ENCODE assay signal across 5 worm cellular contexts in the genomic region with DNA sequence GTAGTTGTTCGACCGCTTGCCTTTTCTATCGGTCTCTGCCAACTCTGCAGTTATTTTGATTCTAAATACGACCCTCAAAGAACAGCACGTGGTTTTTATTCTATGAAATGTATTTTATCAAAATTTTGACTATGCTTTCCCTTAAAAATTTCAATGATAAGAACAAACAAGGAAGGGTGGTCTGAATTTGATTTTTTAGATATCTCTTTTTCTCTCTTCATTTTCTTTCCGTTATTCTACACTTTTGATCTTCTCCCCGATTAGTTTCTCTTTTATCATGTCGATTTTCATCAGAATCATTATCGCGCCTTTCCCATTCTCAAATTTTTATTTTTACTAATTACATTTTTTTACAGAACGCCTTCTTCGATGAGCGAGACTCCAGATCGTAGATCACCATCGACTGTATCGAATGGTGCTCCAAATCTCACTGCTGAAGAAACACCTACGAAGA.
TF ChIP-seq lines count a peak whose summit lies in the region.

No protein-coding gene starts in this region.

TF ChIP-seq in whole organism, L1 larva, 84 proteins besides CTCF, POLR2A, EP300 and RAD21 (continues in another document):
- TF ChIP-seq nhr-77 (tag; optimal IDR thresholded peaks at IDR 0.05; lab: Kevin White, UChicago), result no peak
- TF ChIP-seq snu-23 (GFP tag; optimal IDR thresholded peaks at IDR 0.05; lab: Kevin White, UChicago), result peak; percentile 41
- no peak for TF ChIP-seq ets-5 (GFP tag; IDR thresholded peaks at IDR 0.05; lab: Robert Waterston, UW)
- TF ChIP-seq mef-2 (tag; optimal IDR thresholded peaks at IDR 0.05; lab: Kevin White, UChicago), result no peak
- TF ChIP-seq vab-15 (tag; optimal IDR thresholded peaks at IDR 0.05; lab: Kevin White, UChicago), result no peak
- TF ChIP-seq C16A3.4 (tag; optimal IDR thresholded peaks at IDR 0.05; lab: Kevin White, UChicago), result no peak
- TF ChIP-seq lin-14 (GFP tag; optimal IDR thresholded peaks at IDR 0.05; lab: Kevin White, UChicago), result no peak
- peak; percentile 63 for TF ChIP-seq tbx-2 (tag; optimal IDR thresholded peaks at IDR 0.05; lab: Kevin White, UChicago)
- TF ChIP-seq efl-3 (GFP tag; optimal IDR thresholded peaks at IDR 0.05; lab: Kevin White, UChicago), result no peak
- peak; percentile 30 for TF ChIP-seq nhr-20 (tag; optimal IDR thresholded peaks at IDR 0.05; lab: Kevin White, UChicago)
- TF ChIP-seq blmp-1 (tag; optimal IDR thresholded peaks at IDR 0.05; lab: Kevin White, UChicago), result peak; percentile 69
- no peak for TF ChIP-seq isw-1 (GFP tag; IDR thresholded peaks at IDR 0.05; lab: Robert Waterston, UW)
- no peak for TF ChIP-seq lin-39 (tag; optimal IDR thresholded peaks at IDR 0.05; lab: Kevin White, UChicago)
- TF ChIP-seq ces-1 (GFP tag; optimal IDR thresholded peaks at IDR 0.05; lab: Kevin White, UChicago), result no peak
- no peak for TF ChIP-seq grh-1 (GFP tag; IDR thresholded peaks at IDR 0.05; lab: Robert Waterston, UW)
- no peak for TF ChIP-seq irx-1 (tag; optimal IDR thresholded peaks at IDR 0.05; lab: Kevin White, UChicago)
- TF ChIP-seq ceh-88 (GFP tag; IDR thresholded peaks at IDR 0.05; lab: Robert Waterston, UW), result no peak

TF ChIP-seq in whole organism, L2 larva, 48 proteins besides CTCF, POLR2A, EP300 and RAD21 (continues in another document):
- TF ChIP-seq nhr-77 (tag; optimal IDR thresholded peaks at IDR 0.05; lab: Kevin White, UChicago) (no peak), sem-4 (tag; optimal IDR thresholded peaks at IDR 0.05; lab: Kevin White, UChicago) (no peak), lsy-2 (tag; optimal IDR thresholded peaks at IDR 0.05; lab: Kevin White, UChicago) (peak in 1 of 2 experiments; percentile 18), nhr-10 (tag; optimal IDR thresholded peaks at IDR 0.05; lab: Kevin White, UChicago) (no peak), R02D3.7 (tag; optimal IDR thresholded peaks at IDR 0.05; lab: Kevin White, UChicago) (no peak), blmp-1 (tag; optimal IDR thresholded peaks at IDR 0.05; lab: Kevin White, UChicago; ENCODE audit: insufficient read depth) (peak; percentile 42), nhr-25 (tag; optimal IDR thresholded peaks at IDR 0.05; lab: Kevin White, UChicago) (peak; percentile 3), mab-5 (tag; optimal IDR thresholded peaks at IDR 0.05; lab: Kevin White, UChicago) (no peak), ztf-11 (tag; optimal IDR thresholded peaks at IDR 0.05; lab: Kevin White, UChicago) (no peak), fos-1 (tag; optimal IDR thresholded peaks at IDR 0.05; lab: Kevin White, UChicago) (peak; percentile 29), gmeb-1 (tag; optimal IDR thresholded peaks at IDR 0.05; lab: Kevin White, UChicago) (peak; percentile 18), nhr-11 (tag; optimal IDR thresholded peaks at IDR 0.05; lab: Kevin White, UChicago) (no peak), aly-2 (tag; optimal IDR thresholded peaks at IDR 0.05; lab: Kevin White, UChicago) (no peak), C34F6.9 (tag; optimal IDR thresholded peaks at IDR 0.05; lab: Kevin White, UChicago) (peak; percentile 6), zag-1 (tag; optimal IDR thresholded peaks at IDR 0.05; lab: Kevin White, UChicago) (no peak), F13H6.1 (tag; optimal IDR thresholded peaks at IDR 0.05; lab: Kevin White, UChicago) (no peak), sma-9 (GFP tag; optimal IDR thresholded peaks at IDR 0.05; lab: Kevin White, UChicago) (no peak), sma-9 (tag; optimal IDR thresholded peaks at IDR 0.05; lab: Kevin White, UChicago) (no peak), egl-27 (tag; optimal IDR thresholded peaks at IDR 0.05; lab: Kevin White, UChicago) (peak; percentile 74)

TF ChIP-seq in whole organism, L3 larva, 47 proteins besides CTCF, POLR2A, EP300 and RAD21:
- TF ChIP-seq nhr-12 (tag; optimal IDR thresholded peaks at IDR 0.05; lab: Kevin White, UChicago) (no peak), elt-2 (tag; optimal IDR thresholded peaks at IDR 0.05; lab: Kevin White, UChicago) (peak; percentile 39)

TF ChIP-seq in whole organism, L4 larva, 104 proteins besides CTCF, POLR2A, EP300 and RAD21:
- no peak for TF ChIP-seq zag-1 (tag; optimal IDR thresholded peaks at IDR 0.05; lab: Kevin White, UChicago)
- no peak for TF ChIP-seq zfp-2 (tag; optimal IDR thresholded peaks at IDR 0.05; lab: Kevin White, UChicago)
- no peak for TF ChIP-seq egl-27 (tag; optimal IDR thresholded peaks at IDR 0.05; lab: Kevin White, UChicago)
- no peak for TF ChIP-seq fkh-10 (GFP tag; optimal IDR thresholded peaks at IDR 0.05; lab: Kevin White, UChicago)
- no peak for TF ChIP-seq zip-2 (tag; optimal IDR thresholded peaks at IDR 0.05; lab: Kevin White, UChicago)
- peak; percentile 48 for TF ChIP-seq dve-1 (tag; optimal IDR thresholded peaks at IDR 0.05; lab: Kevin White, UChicago; ENCODE audit: insufficient read depth)
- no peak for TF ChIP-seq lin-1 (GFP tag; IDR thresholded peaks at IDR 0.05; lab: Robert Waterston, UW)
- TF ChIP-seq mdl-1 (tag; optimal IDR thresholded peaks at IDR 0.05; lab: Kevin White, UChicago), result peak in 1 of 2 experiments; percentile 38
- TF ChIP-seq daf-16 (GFP tag; optimal IDR thresholded peaks at IDR 0.05; lab: Kevin White, UChicago), result no peak
- peak; percentile 8 for TF ChIP-seq daf-16 (tag; optimal IDR thresholded peaks at IDR 0.05; lab: Kevin White, UChicago)
- TF ChIP-seq attf-4 (tag; optimal IDR thresholded peaks at IDR 0.05; lab: Kevin White, UChicago), result no peak
- TF ChIP-seq mxl-3 (GFP tag; optimal IDR thresholded peaks at IDR 0.05; lab: Kevin White, UChicago), result no peak
- TF ChIP-seq tra-1 (GFP tag; IDR thresholded peaks at IDR 0.05; lab: Robert Waterston, UW), result no peak
- no peak for TF ChIP-seq daf-19 (GFP tag; conservative IDR thresholded peaks at IDR 0.05; lab: Robert Waterston, UW)
- no peak for TF ChIP-seq nhr-42 (GFP tag; IDR thresholded peaks at IDR 0.05; lab: Robert Waterston, UW)
- no peak for TF ChIP-seq ceh-20 (GFP tag; IDR thresholded peaks at IDR 0.05; lab: Robert Waterston, UW)
- TF ChIP-seq nhr-6 (tag; optimal IDR thresholded peaks at IDR 0.05; lab: Kevin White, UChicago), result no peak
- TF ChIP-seq hif-1 (tag; optimal IDR thresholded peaks at IDR 0.05; lab: Kevin White, UChicago), result no peak
- TF ChIP-seq nhr-28 (tag; optimal IDR thresholded peaks at IDR 0.05; lab: Kevin White, UChicago), result peak; percentile 53

TF ChIP-seq in whole organism, early embryonic, 17 proteins besides CTCF, POLR2A, EP300 and RAD21:
- TF ChIP-seq hmbx-1 (tag; optimal IDR thresholded peaks at IDR 0.05; lab: Kevin White, UChicago) (no peak), scrt-1 (GFP tag; IDR thresholded peaks at IDR 0.05; lab: Robert Waterston, UW) (0 out of 2 replicates have a peak, but pooled peaks have one; percentile 8)

Comparison
In these comparisons a context has a peak if more than half of its experiments do, and no peak if none do; other contexts are left out.
1. Of the 29 proteins assayed by ChIP-seq in both whole organism, L4 larva and whole organism, L1 larva: peak only in whole organism, L4 larva: nhr-28; only in whole organism, L1 larva: none; in both: none; in neither: 26; mixed calls (peak in some experiments, not most) for 2.